Fruit fly (Drosophila melanogaster) whole organism: ENCODE measurements around the gene CG3349.

ENCODE experiments used
- CG8478 ChIP-seq: fragments of >200 bp; optimal IDR thresholded peaks from 2 replicates; lab custom pipeline; 2018; ENCODE audit warnings: inconsistent platforms
- usp ChIP-seq: fragments of >200 bp; optimal IDR thresholded peaks from 2 replicates; lab custom pipeline; 2017; ENCODE audit warnings: missing biosample characterization, missing genetic modification characterization, mixed read lengths

DNA sequence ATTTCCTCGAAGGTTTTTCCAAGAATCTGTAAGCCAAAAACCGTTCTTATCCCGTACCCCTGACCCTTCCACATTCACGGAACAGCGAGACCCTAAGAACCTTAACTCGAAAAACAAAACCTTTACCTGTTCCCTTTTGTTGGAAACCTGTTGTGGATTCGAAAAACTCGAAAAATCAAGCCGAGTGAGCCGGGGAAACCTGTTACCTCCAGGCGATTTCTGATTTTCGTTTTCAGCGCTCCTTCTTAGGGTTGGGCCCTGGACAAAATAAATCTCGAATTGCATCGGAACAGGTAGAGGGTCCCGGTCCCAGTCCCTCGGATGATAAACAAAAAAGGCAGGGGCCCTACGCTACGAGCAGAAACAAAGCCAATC, 6.2 kb upstream of the CG3349 start:
- no peak for TF ChIP-seq usp
- no peak for TF ChIP-seq CG8478 (lab: Kevin White, UChicago)
